Worm (Caenorhabditis elegans) whole organism, mixed stage, embryonic: Measurements from ENCODE around the gene enu-3.1.
"Not testable (repeated sequence)": the region's sequence is repeated elsewhere in the genome, so short reads cannot be mapped to it uniquely, and the experiment has no call there.

Experiments
- flh-1 ChIP-seq: fragments of 200-800 bp; sonication (Bioruptor generic); optimal IDR thresholded peaks from 2 replicates; lab custom pipeline; 2018; ENCODE audit warnings: mild to moderate bottlenecking, missing genetic modification characterization, moderate library complexity, missing compliant biosample characterization
- lsy-2 ChIP-seq: fragments of 150-350 bp; optimal IDR thresholded peaks from 2 replicates; lab custom pipeline; 2014; ENCODE audit warnings: missing biosample characterization, missing genetic modification characterization
- unc-39 ChIP-seq: fragments of 150-350 bp; optimal IDR thresholded peaks from 2 replicates; lab custom pipeline; 2014; ENCODE audit warnings: missing biosample characterization, missing genetic modification characterization
- unc-62 ChIP-seq: fragments of 150-350 bp; optimal IDR thresholded peaks from 2 replicates; lab custom pipeline; 2014; ENCODE audit warnings: missing biosample characterization, missing genetic modification reagents, missing genetic modification characterization

DNA sequence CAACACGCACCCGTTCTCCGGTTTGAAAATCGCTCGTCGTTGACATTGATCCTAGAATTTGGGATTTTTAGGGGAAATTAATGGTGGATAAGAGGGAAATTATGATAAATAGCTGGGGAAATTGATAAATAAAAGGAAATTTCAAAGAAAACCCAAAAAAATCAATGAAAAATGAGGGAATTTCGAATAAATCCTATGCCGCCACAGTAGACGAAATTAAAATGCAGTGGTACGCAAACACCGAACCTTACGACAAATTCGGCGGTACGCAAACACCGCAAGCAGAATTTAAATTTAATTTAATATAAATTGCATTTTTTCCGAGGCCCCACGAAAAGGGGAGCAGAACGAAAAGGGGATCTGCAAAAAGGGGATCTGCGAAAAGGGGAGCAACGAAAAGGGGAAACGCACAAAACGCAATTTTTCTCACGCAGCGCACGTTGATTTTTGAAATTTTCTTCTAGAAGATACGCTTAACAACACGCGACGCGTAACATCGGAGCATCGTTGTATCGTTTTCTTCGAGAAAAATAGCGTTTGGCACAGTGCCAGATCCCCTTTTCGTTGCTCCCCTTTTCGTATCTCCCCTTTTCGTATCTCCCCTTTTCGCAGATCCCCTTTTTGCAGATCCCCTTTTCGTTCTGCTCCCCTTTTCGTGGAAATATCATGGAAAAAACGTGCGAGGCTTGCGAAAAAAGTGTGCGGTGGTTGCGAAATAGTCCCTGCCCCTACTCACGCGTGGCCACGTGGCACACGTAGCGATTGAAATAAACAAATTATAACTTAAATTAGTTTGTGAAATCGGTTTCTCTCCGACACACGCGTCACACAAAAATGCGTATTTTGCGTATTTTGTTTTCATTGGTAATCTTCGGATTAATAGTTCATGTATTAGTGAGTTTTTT is at the start of gene enu-3.1, which contains the start of gene smrd-1:
- peak; percentile 30 for TF ChIP-seq lsy-2
- not testable (repeated sequence) for TF ChIP-seq unc-39 (tag; lab: Kevin White, UChicago); flh-1 (GFP tag; lab: Kevin White, UChicago); unc-62 (GFP tag; lab: Kevin White, UChicago)
